Fruit fly (Drosophila melanogaster) S2 (cell line): ENCODE results near the gene Atg12.

Experiments used
- CG8478 ChIP-seq: fragments of >200 bp; optimal IDR thresholded peaks from 2 replicates; lab custom pipeline; 2018
- CTCF ChIP-seq, 2 experiments: fragments of >200 bp; optimal IDR thresholded peaks; 2 replicates each; lab custom pipeline; 2018

DNA sequence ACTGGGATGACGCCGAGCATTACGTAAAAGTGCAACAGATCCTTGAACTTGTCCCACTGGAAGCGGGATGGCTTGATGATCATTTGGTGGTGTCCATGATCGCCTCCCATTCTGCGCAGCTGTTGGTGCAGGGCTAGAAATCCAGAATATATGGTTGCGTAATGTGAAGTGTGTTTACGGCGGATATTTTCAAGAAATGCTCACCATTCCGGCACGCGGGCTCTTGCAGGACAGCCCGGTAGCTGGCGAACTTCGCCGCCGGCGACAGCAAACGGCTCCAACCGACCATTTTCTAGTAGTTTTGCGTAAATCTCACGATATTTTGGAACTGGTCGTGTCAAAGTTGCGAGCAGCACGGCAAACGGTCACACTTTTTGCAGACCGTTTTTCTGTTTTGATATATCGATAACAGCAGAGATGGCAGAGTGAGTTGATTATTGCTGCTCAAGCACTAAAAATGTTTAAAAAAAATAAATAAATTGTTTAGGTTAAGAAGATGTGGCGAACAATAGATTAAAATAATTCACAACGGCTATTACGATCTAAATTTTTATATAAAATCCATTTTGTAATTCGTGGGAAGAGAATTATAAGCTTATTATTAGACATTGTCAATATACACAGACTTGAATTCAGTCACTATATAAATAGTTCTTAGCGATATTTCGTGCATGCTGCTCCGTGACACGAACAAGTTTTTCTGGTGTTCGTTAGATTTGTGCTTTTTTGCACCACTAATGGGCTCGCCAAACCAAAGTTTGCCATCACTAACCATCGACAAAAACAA, 1.5 kb downstream of the Atg12 start, which contains the start of the genes ND-SGDH and RhoGAP68F:
- TF ChIP-seq CTCF (optimal IDR thresholded peaks at IDR 0.05; lab: Kevin White, UChicago) (no peak), CG8478 (lab: Kevin White, UChicago) (no peak)
